Worm (Caenorhabditis elegans): Measurements from ENCODE around the gene crn-7.

- TF ChIP-seq mab-5 (tag; optimal IDR thresholded peaks at IDR 0.05) (no peak), sem-2 (GFP tag; optimal IDR thresholded peaks at IDR 0.05) (no peak), ztf-11 (tag; optimal IDR thresholded peaks at IDR 0.05) (no peak)
Observed at ce11 chrIII:8265753-8266152, 2.6 kb upstream of the crn-7 start, which contains the start of gene mrps-9.
